Worm (Caenorhabditis elegans): ENCODE results near the gene ZK622.1.

ce11 chrII:5264650-5265049, 28.9 kb upstream of the ZK622.1 start:
- TF ChIP-seq sma-3 (GFP tag; optimal IDR thresholded peaks at IDR 0.05) = no peak
- no peak for TF ChIP-seq ZK546.5 (tag; optimal IDR thresholded peaks at IDR 0.05)
- TF ChIP-seq lin-11 (tag; optimal IDR thresholded peaks at IDR 0.05) = no peak
- no peak for TF ChIP-seq nhr-10 (tag; optimal IDR thresholded peaks at IDR 0.05)
- no peak for TF ChIP-seq skn-1 (tag; optimal IDR thresholded peaks at IDR 0.05)
- TF ChIP-seq ztf-4 (tag; optimal IDR thresholded peaks at IDR 0.05) = no peak
- TF ChIP-seq nhr-11 (tag; optimal IDR thresholded peaks at IDR 0.05) = no peak
- no peak for TF ChIP-seq lsy-2 (tag; optimal IDR thresholded peaks at IDR 0.05)
- TF ChIP-seq ceh-82 (tag; optimal IDR thresholded peaks at IDR 0.05) = no peak
- TF ChIP-seq mdl-1 (tag; optimal IDR thresholded peaks at IDR 0.05) = no peak
- TF ChIP-seq F13H6.1 (tag; optimal IDR thresholded peaks at IDR 0.05) = no peak
- TF ChIP-seq unc-55 (GFP tag; optimal IDR thresholded peaks at IDR 0.05) = no peak
